Worm (Caenorhabditis elegans) whole organism, L4 larva: ENCODE measurements around the gene cpr-9.

Source experiments
- D1046.2 ChIP-seq: fragments of 200-800 bp; sonication (Bioruptor generic); IDR thresholded peaks from 2 replicates; pipeline ENCODE4 v1.3.6; 2022; ENCODE audit warnings: missing genetic modification characterization, missing compliant biosample characterization
- F37D6.2 ChIP-seq: sonication (generic microtip); optimal IDR thresholded peaks from 2 replicates; lab custom pipeline; 2016; ENCODE audit warnings: mild to moderate bottlenecking, missing genetic modification characterization, missing compliant biosample characterization
- F44E2.7 ChIP-seq: fragments of 200-800 bp; sonication (Bioruptor generic); IDR thresholded peaks from 2 replicates; pipeline ENCODE4 v2.1.2; 2022; ENCODE audit warnings: missing genetic modification characterization, missing compliant biosample characterization
- T20F7.1 ChIP-seq: fragments of 200-800 bp; sonication (Bioruptor generic); optimal IDR thresholded peaks from 2 replicates; lab custom pipeline; 2018; ENCODE audit warnings: mild to moderate bottlenecking, missing genetic modification characterization, missing compliant biosample characterization
- ZK546.5 ChIP-seq, 2 experiments: sonication (generic microtip); optimal IDR thresholded peaks; 2 replicates each; lab custom pipeline; 2017; ENCODE audit warnings: missing biosample characterization in 2 of 2, missing genetic modification characterization in 2 of 2
- ama-1 ChIP-seq: fragments of 150-350 bp; optimal IDR thresholded peaks from 2 replicates; lab custom pipeline; 2014; ENCODE audit warnings: inconsistent platforms, mixed read lengths
- arid-1 ChIP-seq: fragments of 200-800 bp; sonication (Bioruptor generic); conservative IDR thresholded peaks from 2 replicates; pipeline ENCODE4 v1.3.6; 2022; ENCODE audit warnings: missing genetic modification reagents, missing genetic modification characterization, missing compliant biosample characterization
- ceh-20 ChIP-seq: fragments of 200-800 bp; sonication (Bioruptor generic); IDR thresholded peaks from 2 replicates; pipeline ENCODE4 v1.3.6; 2022; ENCODE audit warnings: missing genetic modification reagents, missing genetic modification characterization, missing compliant biosample characterization
- ceh-62 ChIP-seq: sonication (generic microtip); optimal IDR thresholded peaks from 2 replicates; lab custom pipeline; 2017; ENCODE audit warnings: missing biosample characterization, missing genetic modification characterization
- cey-2 ChIP-seq: sonication (generic microtip); optimal IDR thresholded peaks from 3 replicates; lab custom pipeline; 2017; ENCODE audit warnings: missing genetic modification characterization, mild to moderate bottlenecking, missing compliant biosample characterization, antibody characterized with exemption, borderline replicate concordance; ENCODE audit not compliant: insufficient read depth
- ctbp-1 ChIP-seq: fragments of 200-800 bp; sonication (Bioruptor generic); IDR thresholded peaks from 2 replicates; pipeline ENCODE4 v1.3.6; 2022; ENCODE audit warnings: missing genetic modification reagents, missing genetic modification characterization, missing compliant biosample characterization
- daf-16 ChIP-seq, 3 experiments: sonication (generic microtip); optimal IDR thresholded peaks; 2 replicates each; lab custom pipeline; 2016 to 2017; ENCODE audit warnings: missing genetic modification characterization in 3 of 3, missing genetic modification reagents in 3 of 3, mild to moderate bottlenecking in 2 of 3, missing compliant biosample characterization in 2 of 3, missing biosample characterization in 1 of 3, moderate library complexity in 1 of 3
- daf-19 ChIP-seq: fragments of 200-800 bp; sonication (Bioruptor generic); conservative IDR thresholded peaks from 2 replicates; pipeline ENCODE4 v1.3.6; 2022; ENCODE audit warnings: missing genetic modification characterization, missing compliant biosample characterization
- daf-8 ChIP-seq: fragments of 200-800 bp; sonication (Bioruptor generic); IDR thresholded peaks from 2 replicates; pipeline ENCODE4 v1.3.6; 2022; ENCODE audit warnings: missing genetic modification characterization, missing compliant biosample characterization
- dmd-6 ChIP-seq: fragments of 200-800 bp; sonication (Bioruptor generic); IDR thresholded peaks from 2 replicates; pipeline ENCODE4 v1.3.6; 2022; ENCODE audit warnings: missing genetic modification reagents, missing genetic modification characterization, missing compliant biosample characterization
- dpl-1 ChIP-seq: fragments of 150-350 bp; optimal IDR thresholded peaks from 2 replicates; lab custom pipeline; 2014; ENCODE audit warnings: missing biosample characterization, missing genetic modification reagents, missing genetic modification characterization
- dve-1 ChIP-seq: sonication (generic microtip); optimal IDR thresholded peaks from 2 replicates; lab custom pipeline; 2017; ENCODE audit warnings: antibody characterized with exemption, mild to moderate bottlenecking, missing genetic modification characterization, missing compliant biosample characterization; ENCODE audit not compliant: insufficient read depth
- egl-43 ChIP-seq: fragments of 200-800 bp; sonication (Bioruptor generic); IDR thresholded peaks from 2 replicates; pipeline ENCODE4 v1.3.6; 2022; ENCODE audit warnings: missing genetic modification reagents, missing genetic modification characterization, missing compliant biosample characterization
- fkh-10 ChIP-seq: fragments of 150-350 bp; optimal IDR thresholded peaks from 2 replicates; lab custom pipeline; 2014; ENCODE audit warnings: missing biosample characterization, missing genetic modification reagents, missing genetic modification characterization
- fos-1 ChIP-seq: fragments of 150-350 bp; optimal IDR thresholded peaks from 2 replicates; lab custom pipeline; 2014; ENCODE audit warnings: missing biosample characterization, missing genetic modification characterization
- hlh-11 ChIP-seq: fragments of 200-800 bp; sonication (Bioruptor generic); optimal IDR thresholded peaks from 2 replicates; lab custom pipeline; 2018; ENCODE audit warnings: mild to moderate bottlenecking, missing genetic modification characterization, missing compliant biosample characterization
- hlh-30 ChIP-seq: sonication (generic microtip); optimal IDR thresholded peaks from 2 replicates; lab custom pipeline; 2017; ENCODE audit warnings: antibody characterized with exemption, mild to moderate bottlenecking, missing genetic modification characterization, missing compliant biosample characterization; ENCODE audit not compliant: insufficient read depth
- hmg-1.1 ChIP-seq: fragments of 200-800 bp; sonication (Bioruptor generic); IDR thresholded peaks from 2 replicates; pipeline ENCODE4 v1.3.6; 2022; ENCODE audit warnings: missing genetic modification reagents, missing genetic modification characterization, missing compliant biosample characterization
- jun-1 ChIP-seq: fragments of 150-350 bp; optimal IDR thresholded peaks from 2 replicates; lab custom pipeline; 2014; ENCODE audit warnings: missing biosample characterization, missing genetic modification reagents, missing genetic modification characterization
- lin-1 ChIP-seq: fragments of 200-800 bp; sonication (Bioruptor generic); IDR thresholded peaks from 2 replicates; pipeline ENCODE4 v1.3.6; 2022; ENCODE audit warnings: missing genetic modification reagents, missing genetic modification characterization, missing compliant biosample characterization
- lin-39 ChIP-seq: fragments of 150-350 bp; optimal IDR thresholded peaks from 2 replicates; lab custom pipeline; 2014; ENCODE audit warnings: missing biosample characterization, missing genetic modification reagents, missing genetic modification characterization
- lsy-2 ChIP-seq, 2 experiments: fragments of 150-350 bp in 1 of 2; sonication (generic microtip) in 1 of 2; optimal IDR thresholded peaks; 2 replicates each; lab custom pipeline; 2014 to 2017; ENCODE audit warnings: missing biosample characterization in 2 of 2, missing genetic modification characterization in 2 of 2
- madf-9 ChIP-seq: fragments of 200-800 bp; sonication (Bioruptor generic); conservative IDR thresholded peaks from 2 replicates; pipeline ENCODE4 v1.3.6; 2022; ENCODE audit warnings: missing genetic modification reagents, missing genetic modification characterization, missing compliant biosample characterization
- mdl-1 ChIP-seq, 2 experiments: fragments of 150-350 bp in 1 of 2; sonication (generic microtip) in 1 of 2; optimal IDR thresholded peaks; 2 replicates each; lab custom pipeline; 2014 to 2017; ENCODE audit warnings: missing biosample characterization in 2 of 2, missing genetic modification characterization in 2 of 2
- mep-1 ChIP-seq: fragments of 150-350 bp; sonication (generic microtip); optimal IDR thresholded peaks from 3 replicates; lab custom pipeline; 2014; ENCODE audit warnings: missing biosample characterization, missing genetic modification characterization
- mes-2 ChIP-seq: sonication (generic microtip); optimal IDR thresholded peaks from 2 replicates; lab custom pipeline; 2016; ENCODE audit warnings: missing genotype, mild to moderate bottlenecking, missing genetic modification characterization, missing compliant biosample characterization; ENCODE audit not compliant: poor library complexity, severe bottlenecking
- mxl-3 ChIP-seq: fragments of 200-800 bp; sonication (Bioruptor generic); optimal IDR thresholded peaks from 2 replicates; lab custom pipeline; 2018; ENCODE audit warnings: mild to moderate bottlenecking, missing genetic modification characterization, missing compliant biosample characterization
- nhr-10 ChIP-seq: fragments of 150-350 bp; optimal IDR thresholded peaks from 2 replicates; lab custom pipeline; 2014; ENCODE audit warnings: missing biosample characterization, missing genetic modification characterization
- nhr-111 ChIP-seq: fragments of 200-800 bp; sonication (Bioruptor generic); optimal IDR thresholded peaks from 2 replicates; lab custom pipeline; 2018; ENCODE audit warnings: mild to moderate bottlenecking, missing genetic modification characterization, missing compliant biosample characterization
- nhr-28 ChIP-seq: fragments of 150-350 bp; optimal IDR thresholded peaks from 2 replicates; lab custom pipeline; 2014; ENCODE audit warnings: missing biosample characterization, missing genetic modification characterization
- nhr-42 ChIP-seq: fragments of 200-800 bp; sonication (Bioruptor generic); IDR thresholded peaks from 2 replicates; pipeline ENCODE4 v1.3.6; 2022; ENCODE audit warnings: missing genetic modification characterization, missing compliant biosample characterization
- nhr-48 ChIP-seq: sonication (generic microtip); optimal IDR thresholded peaks from 2 replicates; lab custom pipeline; 2016; ENCODE audit warnings: mild to moderate bottlenecking, missing genetic modification characterization, missing compliant biosample characterization
- nhr-6 ChIP-seq: fragments of 150-350 bp; optimal IDR thresholded peaks from 2 replicates; lab custom pipeline; 2014; ENCODE audit warnings: missing biosample characterization, missing genetic modification characterization
- nhr-76 ChIP-seq: fragments of 150-350 bp; optimal IDR thresholded peaks from 2 replicates; lab custom pipeline; 2014; ENCODE audit warnings: missing biosample characterization, missing genetic modification characterization
- nhr-77 ChIP-seq: fragments of 150-350 bp; optimal IDR thresholded peaks from 2 replicates; lab custom pipeline; 2014; ENCODE audit warnings: missing biosample characterization, missing genetic modification characterization
- pha-4 ChIP-seq, 2 experiments: fragments of 150-350 bp in 1 of 2; fragments of 200-800 bp in 1 of 2; sonication (Bioruptor generic) in 1 of 2; IDR thresholded peaks in 1 of 2; optimal IDR thresholded peaks in 1 of 2; 2 replicates each; pipeline versions ENCODE4 v1.3.6 to Lab custom; 2014 to 2022; ENCODE audit warnings: missing genetic modification characterization in 2 of 2, missing genetic modification reagents in 2 of 2, missing biosample characterization in 1 of 2, missing compliant biosample characterization in 1 of 2
- pqm-1 ChIP-seq: sonication (generic microtip); optimal IDR thresholded peaks from 2 replicates; lab custom pipeline; 2017; ENCODE audit warnings: missing biosample characterization, missing genetic modification characterization
- set-16 ChIP-seq: fragments of 200-800 bp; sonication (Bioruptor generic); IDR thresholded peaks from 2 replicates; pipeline ENCODE4 v1.3.6; 2022; ENCODE audit warnings: missing genetic modification reagents, missing genetic modification characterization, missing compliant biosample characterization
- unc-62 ChIP-seq, 3 experiments: fragments of 150-350 bp in 1 of 3; sonication (generic microtip); optimal IDR thresholded peaks in 2 of 3; peaks in 1 of 3; 1 replicate in 1 of 3; 2 replicates in 2 of 3; lab custom pipeline; 2014 to 2017; ENCODE audit warnings: missing biosample characterization in 3 of 3, missing genetic modification characterization in 3 of 3, missing genetic modification reagents in 3 of 3, missing genotype in 1 of 3
- zfp-2 ChIP-seq: sonication (generic microtip); optimal IDR thresholded peaks from 2 replicates; lab custom pipeline; 2016; ENCODE audit warnings: mild to moderate bottlenecking, missing genetic modification characterization, missing compliant biosample characterization
- zip-11 ChIP-seq: fragments of 200-800 bp; sonication (Bioruptor generic); IDR thresholded peaks from 2 replicates; pipeline ENCODE4 v1.3.6; 2022; ENCODE audit warnings: missing genetic modification characterization, missing compliant biosample characterization
- zip-2 ChIP-seq: fragments of 150-350 bp; optimal IDR thresholded peaks from 2 replicates; lab custom pipeline; 2014; ENCODE audit warnings: missing biosample characterization, missing genetic modification characterization
- ztf-7 ChIP-seq: fragments of 150-350 bp; optimal IDR thresholded peaks from 2 replicates; lab custom pipeline; 2014; ENCODE audit warnings: missing biosample characterization, missing genetic modification characterization

cpr-9 gene

DNA sequence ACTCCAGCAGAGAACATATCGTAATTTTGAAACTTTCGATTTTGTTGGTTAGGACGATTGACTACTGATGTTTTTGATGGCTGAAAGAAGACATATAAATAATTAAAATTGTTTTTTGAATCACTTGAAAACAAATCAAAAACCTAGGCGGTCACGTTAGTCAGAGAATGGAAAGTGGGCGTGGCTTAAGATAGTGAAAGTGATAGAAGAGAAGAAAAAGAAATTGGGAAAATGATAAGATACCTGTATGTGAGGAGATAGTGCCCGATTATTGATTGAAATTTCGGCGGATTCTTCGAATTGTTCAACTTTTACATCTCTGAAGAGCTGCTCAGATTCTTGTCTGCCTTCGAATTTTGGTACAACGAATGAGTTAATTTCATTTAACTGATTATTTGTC is 8.8 kb downstream of the cpr-9 start:
- TF ChIP-seq nhr-28 (tag; lab: Kevin White, UChicago) = peak; percentile 61
- TF ChIP-seq unc-62 (GFP tag; optimal IDR thresholded peaks at IDR 0.05 in 1 of 2; lab: Kevin White, UChicago) = peak in 1 of 2 experiments; percentile 76
- TF ChIP-seq unc-62 (tag; optimal IDR thresholded peaks at IDR 0.05; lab: Kevin White, UChicago) = no peak
- peak; percentile 5 for TF ChIP-seq hlh-30 (tag; lab: Kevin White, UChicago)
- TF ChIP-seq zfp-2 (tag; lab: Kevin White, UChicago) = no peak

DNA sequence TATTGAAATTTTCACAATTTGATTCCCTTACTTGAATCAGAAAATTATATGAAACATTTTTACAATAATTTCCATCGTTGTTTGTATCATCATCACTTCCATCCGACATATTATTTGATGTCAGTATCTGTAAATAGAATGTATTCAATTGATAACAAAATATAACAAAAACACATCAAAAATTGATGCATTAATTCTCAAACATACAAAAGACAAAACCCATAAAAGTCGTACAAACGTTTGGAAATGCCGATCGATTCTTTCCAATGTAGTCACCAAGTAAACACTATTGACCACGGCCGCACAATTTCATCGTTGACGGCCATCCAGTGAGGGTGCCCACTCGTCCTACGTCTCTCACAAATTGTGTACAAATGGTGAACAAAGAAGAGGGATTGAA is 10.4 kb downstream of the cpr-9 start, which contains the start of gene add-2:
add-2 (minus strand) TSS at position 109 of the 400 bp plus-strand sequence.
- TF ChIP-seq lsy-2 (tag; optimal IDR thresholded peaks at IDR 0.05; lab: Kevin White, UChicago) (no peak), ceh-20 (GFP tag; lab: Robert Waterston, UW) (no peak), ama-1 (lab: Kevin White, UChicago) (no peak), nhr-6 (tag; lab: Kevin White, UChicago) (no peak), ctbp-1 (no peak), lin-39 (tag; lab: Kevin White, UChicago) (no peak), cey-2 (no peak), dmd-6 (GFP tag; lab: Robert Waterston, UW) (peak; percentile 34; the same call in 1 of the 2 replicates), madf-9 (GFP tag; lab: Robert Waterston, UW) (no peak), mxl-3 (GFP tag; lab: Kevin White, UChicago) (no peak), pqm-1 (tag; lab: Kevin White, UChicago) (peak; percentile 14), egl-43 (GFP tag; lab: Robert Waterston, UW) (no peak), mdl-1 (tag; optimal IDR thresholded peaks at IDR 0.05; lab: Kevin White, UChicago) (no peak), lin-1 (GFP tag; lab: Robert Waterston, UW) (no peak), jun-1 (tag; lab: Kevin White, UChicago) (no peak), ztf-7 (tag; lab: Kevin White, UChicago) (no peak), nhr-48 (tag; lab: Kevin White, UChicago) (no peak), hmg-1.1 (no peak), daf-19 (GFP tag; lab: Robert Waterston, UW) (no peak), F44E2.7 (GFP tag; lab: Robert Waterston, UW) (no peak), fos-1 (tag; lab: Kevin White, UChicago) (no peak), set-16 (GFP tag; lab: Robert Waterston, UW) (no peak), dpl-1 (no peak), daf-16 (GFP tag; optimal IDR thresholded peaks at IDR 0.05; lab: Kevin White, UChicago) (no peak), daf-16 (tag; optimal IDR thresholded peaks at IDR 0.05; lab: Kevin White, UChicago) (peak; percentile 87), nhr-111 (GFP tag; lab: Kevin White, UChicago) (no peak), zip-2 (tag; lab: Kevin White, UChicago) (no peak), ceh-62 (tag; lab: Kevin White, UChicago) (no peak), nhr-76 (tag; lab: Kevin White, UChicago) (no peak), nhr-77 (tag; lab: Kevin White, UChicago) (peak; percentile 31), nhr-10 (tag; lab: Kevin White, UChicago) (no peak), D1046.2 (GFP tag; lab: Robert Waterston, UW) (no peak), pha-4 (GFP tag; IDR thresholded peaks at IDR 0.05; lab: Robert Waterston, UW) (no peak), pha-4 (tag; optimal IDR thresholded peaks at IDR 0.05; lab: Kevin White, UChicago) (no peak), mes-2 (tag; lab: Kevin White, UChicago) (no peak), F37D6.2 (tag; lab: Kevin White, UChicago) (no peak), hlh-11 (tag; lab: Kevin White, UChicago) (peak; percentile 29), dve-1 (peak; percentile 43), arid-1 (no peak), T20F7.1 (no peak), fkh-10 (no peak), daf-8 (no peak), ZK546.5 (tag; optimal IDR thresholded peaks at IDR 0.05; lab: Kevin White, UChicago) (no peak), zip-11 (GFP tag; lab: Robert Waterston, UW) (no peak), hlh-30 (tag; lab: Kevin White, UChicago) (no peak), nhr-42 (no peak), mep-1 (tag; lab: Kevin White, UChicago) (no peak)
